Fruit fly (Drosophila melanogaster): ENCODE measurements around the gene P58IPK.
A peak's percentile ranks its signal among the peaks of the same experiment; 100 is the strongest.

Gene P58IPK

DNA sequence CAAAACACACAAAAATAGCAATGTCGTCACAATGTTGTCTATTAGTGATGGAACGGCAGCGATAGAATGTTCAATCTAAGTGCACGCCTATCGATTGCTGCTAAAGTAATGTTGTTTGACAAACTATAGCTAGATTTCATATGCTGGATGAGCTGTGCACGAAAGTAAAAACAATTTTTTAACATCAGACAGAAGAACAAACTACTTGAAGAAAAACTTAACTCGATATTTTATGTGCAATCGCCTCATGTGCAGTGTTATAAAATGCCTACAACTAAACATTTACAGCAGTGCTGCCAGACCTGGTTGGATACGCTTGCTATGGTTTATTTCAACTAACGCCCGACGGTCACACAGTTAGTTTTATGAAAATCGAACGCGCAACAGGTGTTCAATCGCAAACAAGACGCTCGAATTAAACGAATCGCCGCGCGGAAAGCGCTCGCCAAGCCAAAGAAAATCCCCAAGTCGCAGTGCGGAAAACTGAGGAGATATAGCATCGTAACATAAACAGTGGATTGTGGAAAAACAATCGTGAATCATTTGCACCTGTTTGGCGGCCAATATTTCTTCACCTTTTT lies 4.3 kb downstream of the P58IPK start, which contains the start of the genes bocks and CG8312 (continued):
- TF ChIP-seq N (GFP tag; optimal IDR thresholded peaks at IDR 0.05) (no peak), dsf (GFP tag; optimal IDR thresholded peaks at IDR 0.05; ENCODE audit: borderline replicate concordance) (no peak), tai (GFP tag; optimal IDR thresholded peaks at IDR 0.05) (no peak), fru (GFP tag; optimal IDR thresholded peaks at IDR 0.05) (peak; percentile 65)

DNA sequence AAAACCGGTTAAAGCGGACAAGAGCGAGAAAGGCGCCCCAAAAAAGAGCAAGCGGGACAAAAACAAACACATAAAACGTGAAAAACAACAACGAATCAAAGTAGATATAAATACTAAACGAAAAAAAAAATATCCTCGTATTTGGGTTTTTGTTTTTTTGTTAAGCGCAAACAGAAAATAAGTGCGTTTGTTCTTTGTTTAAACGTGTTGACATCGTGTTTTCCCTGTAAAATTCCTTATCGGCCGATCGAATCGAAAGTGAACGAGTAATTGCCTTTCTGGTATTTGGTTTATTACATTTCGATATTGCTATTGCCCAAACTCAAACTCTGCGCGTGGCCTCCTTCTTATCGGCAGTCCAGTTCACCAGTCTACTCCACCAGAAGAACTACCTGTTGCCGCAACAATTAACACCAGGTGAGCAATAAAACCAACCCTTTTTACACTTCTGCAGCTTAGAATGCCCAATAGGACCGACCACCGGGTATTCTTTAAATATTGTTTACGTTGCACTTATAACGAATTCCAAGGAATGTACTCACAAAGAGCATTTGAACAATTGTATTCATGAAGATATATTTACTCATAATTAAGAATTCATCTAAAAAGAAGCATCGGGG lies 5.1 kb downstream of the P58IPK start:
- TF ChIP-seq dmrt93B (GFP tag; optimal IDR thresholded peaks at IDR 0.05) (no peak), br (GFP tag; optimal IDR thresholded peaks at IDR 0.05) (no peak), Hr78 (GFP tag; optimal IDR thresholded peaks at IDR 0.05) (no peak), dsf (GFP tag; optimal IDR thresholded peaks at IDR 0.05; ENCODE audit: borderline replicate concordance) (no peak), ey (GFP tag; optimal IDR thresholded peaks at IDR 0.05) (no peak), Jra (GFP tag; optimal IDR thresholded peaks at IDR 0.05) (no peak), HLH106 (tag; optimal IDR thresholded peaks at IDR 0.05) (no peak), N (GFP tag; optimal IDR thresholded peaks at IDR 0.05) (no peak), tai (GFP tag; optimal IDR thresholded peaks at IDR 0.05) (no peak), woc (GFP tag; optimal IDR thresholded peaks at IDR 0.05) (no peak), dl (GFP tag; optimal IDR thresholded peaks at IDR 0.05; ENCODE audit: insufficient read depth in 1 of 2, partially characterized antibody in 2 of 2) (no peak), CrebA (GFP tag; optimal IDR thresholded peaks at IDR 0.05; ENCODE audit: borderline replicate concordance) (no peak), jim (GFP tag; optimal IDR thresholded peaks at IDR 0.05) (no peak)

DNA sequence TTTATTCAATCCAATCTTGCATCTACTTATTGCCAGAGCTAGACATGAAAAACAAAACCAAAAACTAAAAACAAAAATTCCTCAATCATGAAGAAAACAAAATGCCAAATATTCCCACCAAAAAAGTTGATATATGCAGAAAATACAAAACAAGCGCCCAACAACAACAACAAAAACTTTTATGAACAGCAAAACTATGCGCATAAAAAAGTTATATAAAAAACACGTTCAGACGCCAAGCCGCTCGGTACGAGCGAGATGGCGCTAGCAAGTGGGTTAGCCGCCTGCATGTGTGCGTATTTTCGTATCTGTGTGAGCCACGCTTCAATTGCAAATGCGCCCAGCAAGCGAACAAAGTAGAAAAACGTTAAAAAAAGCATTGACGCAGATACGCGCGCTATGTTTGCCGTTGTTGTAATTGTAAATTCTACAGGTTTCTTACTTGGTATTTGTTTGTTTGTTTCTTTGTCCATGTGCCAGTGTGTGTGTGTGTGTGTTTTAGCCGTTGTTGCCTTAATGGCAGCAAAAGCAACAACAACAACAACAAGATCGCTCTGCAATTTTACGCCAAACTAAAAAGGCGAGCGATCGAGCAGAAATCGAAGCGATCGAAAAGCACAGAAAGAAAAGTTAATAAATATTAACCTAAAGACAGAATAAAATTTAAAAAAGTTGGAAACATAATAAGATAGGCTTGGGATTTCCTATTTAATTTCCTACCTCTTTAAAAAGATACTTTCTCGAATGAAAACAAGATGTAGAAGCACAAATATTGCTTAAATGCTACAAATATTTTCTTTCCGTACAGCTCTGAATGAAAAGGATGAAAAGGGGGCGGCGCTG lies 6.9 kb downstream of the P58IPK start:
- TF ChIP-seq foxo (GFP tag; optimal IDR thresholded peaks at IDR 0.05), result peak in 1 of 2 experiments; percentile 28
- no peak for TF ChIP-seq br (GFP tag; optimal IDR thresholded peaks at IDR 0.05)
- peak; percentile 12 for TF ChIP-seq fru (GFP tag; optimal IDR thresholded peaks at IDR 0.05)

DNA sequence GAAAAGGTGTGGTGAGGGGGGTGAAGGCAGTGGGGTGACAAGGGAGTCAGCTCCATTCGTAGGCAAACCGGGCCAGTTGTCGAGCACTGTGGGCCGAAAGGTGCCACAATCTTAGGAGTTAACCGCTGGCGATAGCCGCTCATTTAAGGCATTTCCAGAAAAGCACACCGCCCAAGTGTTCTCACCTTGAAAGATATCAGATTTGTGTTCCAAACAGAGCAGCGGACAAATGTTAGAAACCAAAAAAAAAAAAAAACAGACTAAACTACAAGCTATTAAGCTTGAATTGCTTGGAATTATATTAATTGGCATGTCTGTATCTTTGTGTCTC lies 7.5 kb downstream of the P58IPK start:
- no peak for TF ChIP-seq Jra (GFP tag; optimal IDR thresholded peaks at IDR 0.05)
- no peak for TF ChIP-seq sage (GFP tag; optimal IDR thresholded peaks at IDR 0.05)

DNA sequence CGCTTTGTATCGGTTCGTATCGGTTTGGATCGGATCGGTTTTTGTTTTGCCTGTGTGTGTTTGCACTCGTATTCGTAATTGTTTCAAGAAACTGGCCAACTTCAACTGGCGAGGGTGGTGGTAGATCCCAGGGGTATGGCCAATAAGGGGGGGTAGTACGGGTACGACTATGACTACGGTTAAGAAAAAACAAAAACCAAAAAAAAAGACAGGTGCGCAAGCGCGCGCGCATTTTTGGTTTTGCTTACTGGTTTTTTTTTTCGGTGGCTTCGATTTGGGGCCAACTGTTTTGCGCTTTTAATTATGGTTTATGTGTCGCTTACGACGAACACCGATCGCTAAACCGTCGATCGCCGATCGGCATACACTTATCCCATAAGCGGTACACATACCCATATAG lies 8.1 kb downstream of the P58IPK start:
- TF ChIP-seq Jra (GFP tag; optimal IDR thresholded peaks at IDR 0.05) (no peak), HLH106 (tag; optimal IDR thresholded peaks at IDR 0.05) (no peak), br (GFP tag; optimal IDR thresholded peaks at IDR 0.05) (no peak), sv (GFP tag; optimal IDR thresholded peaks at IDR 0.05) (no peak), Dif (GFP tag; optimal IDR thresholded peaks at IDR 0.05; ENCODE audit: partially characterized antibody) (no peak), fru (GFP tag; optimal IDR thresholded peaks at IDR 0.05) (no peak), dl (GFP tag; optimal IDR thresholded peaks at IDR 0.05; ENCODE audit: insufficient read depth in 1 of 2, partially characterized antibody in 2 of 2) (no peak), Mio (GFP tag; optimal IDR thresholded peaks at IDR 0.05) (no peak), brk (GFP tag; optimal IDR thresholded peaks at IDR 0.05) (no peak), pan (optimal IDR thresholded peaks at IDR 0.05) (no peak), CrebA (GFP tag; optimal IDR thresholded peaks at IDR 0.05; ENCODE audit: borderline replicate concordance) (no peak), Myc (optimal IDR thresholded peaks at IDR 0.05) (no peak), Vsx2 (GFP tag; optimal IDR thresholded peaks at IDR 0.05; ENCODE audit: partially characterized antibody) (no peak), CG32264 (GFP tag; optimal IDR thresholded peaks at IDR 0.05) (no peak), lola (GFP tag; optimal IDR thresholded peaks at IDR 0.05) (no peak), Rel (GFP tag; optimal IDR thresholded peaks at IDR 0.05) (no peak), Rel (tag; optimal IDR thresholded peaks at IDR 0.05) (no peak), tai (GFP tag; optimal IDR thresholded peaks at IDR 0.05) (no peak), rgr (GFP tag; optimal IDR thresholded peaks at IDR 0.05) (no peak)
